Worm (Caenorhabditis elegans): ENCODE results near the gene T24B8.7.

ce11 chrII:9021625-9022024 lies 31.8 kb downstream of the T24B8.7 start:
- TF ChIP-seq nhr-77 (tag; optimal IDR thresholded peaks at IDR 0.05): no peak
- TF ChIP-seq ztf-4 (tag; optimal IDR thresholded peaks at IDR 0.05): no peak
- TF ChIP-seq pqm-1 (tag; optimal IDR thresholded peaks at IDR 0.05): no peak
- TF ChIP-seq mdl-1 (tag; optimal IDR thresholded peaks at IDR 0.05): no peak
- TF ChIP-seq unc-130 (tag; optimal IDR thresholded peaks at IDR 0.05): no peak
- no peak for TF ChIP-seq ces-1 (GFP tag; optimal IDR thresholded peaks at IDR 0.05)
- TF ChIP-seq unc-86 (tag; optimal IDR thresholded peaks at IDR 0.05): no peak
- TF ChIP-seq fos-1 (tag; optimal IDR thresholded peaks at IDR 0.05): no peak
- no peak for TF ChIP-seq egl-27 (tag; optimal IDR thresholded peaks at IDR 0.05)
- no peak for TF ChIP-seq egl-13 (tag; optimal IDR thresholded peaks at IDR 0.05)
- no peak for TF ChIP-seq tbx-2 (tag; optimal IDR thresholded peaks at IDR 0.05)
- TF ChIP-seq zag-1 (tag; optimal IDR thresholded peaks at IDR 0.05): no peak
